Fruit fly (Drosophila melanogaster): ENCODE data around the gene RpL13A.
A peak's percentile ranks its signal among the peaks of the same experiment; 100 is the strongest.

RpL13A gene

DNA sequence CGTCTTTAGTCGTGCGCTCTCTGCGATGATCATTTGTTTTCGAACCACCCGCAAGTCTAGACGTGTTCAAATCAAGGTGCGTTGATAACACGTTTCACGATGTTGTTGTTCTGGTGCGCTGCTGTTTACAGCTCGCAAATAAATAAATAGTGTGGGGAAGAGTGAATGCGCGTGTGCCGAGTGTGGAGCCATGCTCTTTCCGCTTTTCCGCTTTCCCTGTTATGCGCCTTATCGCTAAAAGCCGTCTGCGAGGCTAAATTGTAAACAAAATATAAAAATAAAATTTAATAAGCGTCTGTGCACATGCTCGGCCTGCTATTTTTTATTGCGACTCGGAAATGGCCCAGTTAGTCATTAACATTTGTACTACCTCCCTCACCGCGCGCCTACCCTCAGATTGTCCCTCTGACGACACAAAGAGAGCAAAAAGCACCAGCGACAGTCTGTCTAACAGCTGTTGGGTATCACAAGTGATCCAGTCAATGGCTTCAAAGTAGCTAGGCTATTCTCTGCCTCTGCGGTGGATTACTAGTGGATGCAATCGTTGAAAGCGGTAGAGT, 48.5 kb downstream of the RpL13A start (continued):
- 0 out of 3 replicates have a peak, but pooled peaks have one; percentile 42 for TF ChIP-seq z (GFP tag; IDR thresholded peaks at IDR 0.05)
- TF ChIP-seq CG7357 (GFP tag; IDR thresholded peaks at IDR 0.05): no peak
- peak; percentile 79 for TF ChIP-seq gro (GFP tag; optimal IDR thresholded peaks at IDR 0.05)
- TF ChIP-seq CG13894 (tag; optimal IDR thresholded peaks at IDR 0.05): no peak
- TF ChIP-seq Lim3 (GFP tag; IDR thresholded peaks at IDR 0.05): no peak
- TF ChIP-seq gsb-n (tag; optimal IDR thresholded peaks at IDR 0.05): peak; percentile 84
- peak; percentile 40 for TF ChIP-seq Xbp1 (GFP tag; optimal IDR thresholded peaks at IDR 0.05)
- no peak for TF ChIP-seq al (GFP tag; IDR thresholded peaks at IDR 0.05)
- peak; percentile 84 for TF ChIP-seq CG12659 (GFP tag; optimal IDR thresholded peaks at IDR 0.05)
- no peak for TF ChIP-seq tll (GFP tag; optimal IDR thresholded peaks at IDR 0.05)
- peak; percentile 94 for TF ChIP-seq lab (GFP tag; optimal IDR thresholded peaks at IDR 0.05)
- TF ChIP-seq CG6654 (GFP tag; optimal IDR thresholded peaks at IDR 0.05): peak; percentile 25
- peak; percentile 41 for TF ChIP-seq CG10654 (GFP tag; optimal IDR thresholded peaks at IDR 0.05)
- peak; percentile 52 for TF ChIP-seq kay (GFP tag; optimal IDR thresholded peaks at IDR 0.05)
- TF ChIP-seq hbn (GFP tag; IDR thresholded peaks at IDR 0.05; ENCODE audit: partially characterized antibody): no peak
- 0 out of 2 replicates have a peak, but pooled peaks have one; percentile 39 for TF ChIP-seq bbx (GFP tag; IDR thresholded peaks at IDR 0.05; ENCODE audit: partially characterized antibody)
- TF ChIP-seq dm (GFP tag; optimal IDR thresholded peaks at IDR 0.05): peak; percentile 81
- TF ChIP-seq CG10274 (GFP tag; optimal IDR thresholded peaks at IDR 0.05): peak; percentile 48
- no peak for TF ChIP-seq CG9609 (GFP tag; optimal IDR thresholded peaks at IDR 0.05)
- no peak for TF ChIP-seq HLH4C (GFP tag; IDR thresholded peaks at IDR 0.05; ENCODE audit: partially characterized antibody)
- peak; percentile 78 for TF ChIP-seq exex (tag; optimal IDR thresholded peaks at IDR 0.05)
- peak; percentile 91 for TF ChIP-seq odd (GFP tag; optimal IDR thresholded peaks at IDR 0.05)
- TF ChIP-seq Dref (GFP tag; IDR thresholded peaks at IDR 0.05): no peak
- peak; percentile 90 for TF ChIP-seq caup (GFP tag; optimal IDR thresholded peaks at IDR 0.05; ENCODE audit: severe bottlenecking)
- TF ChIP-seq insv (GFP tag; optimal IDR thresholded peaks at IDR 0.05): peak; percentile 2 to 70
- TF ChIP-seq Ssrp (tag; optimal IDR thresholded peaks at IDR 0.05): no peak
- peak; percentile 48 for TF ChIP-seq CG7786 (GFP tag; optimal IDR thresholded peaks at IDR 0.05)
- peak; percentile 71 for TF ChIP-seq NK7.1 (GFP tag; optimal IDR thresholded peaks at IDR 0.05)
- TF ChIP-seq Hr78 (GFP tag; optimal IDR thresholded peaks at IDR 0.05): peak in 1 of 2 experiments; percentile 5
- no peak for TF ChIP-seq Elba2 (GFP tag; optimal IDR thresholded peaks at IDR 0.05)
- TF ChIP-seq unc-4 (GFP tag; IDR thresholded peaks at IDR 0.05; ENCODE audit: partially characterized antibody): 0 out of 2 replicates have a peak, but pooled peaks have one; percentile 18
- peak; percentile 36 for TF ChIP-seq psq (GFP tag; optimal IDR thresholded peaks at IDR 0.05)
- TF ChIP-seq ac (GFP tag; optimal IDR thresholded peaks at IDR 0.05): peak; percentile 84
- TF ChIP-seq cato (GFP tag; optimal IDR thresholded peaks at IDR 0.05; ENCODE audit: borderline replicate concordance): no peak
- peak; percentile 86 for TF ChIP-seq CG11398 (GFP tag; optimal IDR thresholded peaks at IDR 0.05)
- peak; percentile 82 for TF ChIP-seq CG8924 (tag; optimal IDR thresholded peaks at IDR 0.05)
- TF ChIP-seq amos (GFP tag; IDR thresholded peaks at IDR 0.05; ENCODE audit: partially characterized antibody): no peak; the same call in 1 of the 2 replicates
- TF ChIP-seq D (optimal IDR thresholded peaks at IDR 0.05): no peak
- TF ChIP-seq D (GFP tag; optimal IDR thresholded peaks at IDR 0.05): peak; percentile 74
- no peak for TF ChIP-seq CG12155 (GFP tag; optimal IDR thresholded peaks at IDR 0.05)
- peak; percentile 83 for TF ChIP-seq Meics (GFP tag; optimal IDR thresholded peaks at IDR 0.05)
- TF ChIP-seq hth (optimal IDR thresholded peaks at IDR 0.05): no peak
- TF ChIP-seq zfh1 (GFP tag; IDR thresholded peaks at IDR 0.05): no peak
- TF ChIP-seq CG16779 (GFP tag; IDR thresholded peaks at IDR 0.05): no peak
- peak; percentile 22 for TF ChIP-seq slp2 (GFP tag; optimal IDR thresholded peaks at IDR 0.05)
- no peak for TF ChIP-seq danr (GFP tag; IDR thresholded peaks at IDR 0.05)
- TF ChIP-seq CG6791 (GFP tag; IDR thresholded peaks at IDR 0.05; ENCODE audit: partially characterized antibody): no peak
- TF ChIP-seq repo (GFP tag; optimal IDR thresholded peaks at IDR 0.05): peak; percentile 78
- peak; percentile 96 for TF ChIP-seq fd64A (GFP tag; optimal IDR thresholded peaks at IDR 0.05)

All from whole organism, embryonic.